Fruit fly (Drosophila melanogaster) whole organism, wandering third instar larva: ENCODE measurements around the gene CG5274.
A peak's percentile ranks its signal among the peaks of the same experiment; 100 is the strongest.

ENCODE experiments used
- Myc ChIP-seq: fragments of >200 bp; optimal IDR thresholded peaks from 2 replicates; lab custom pipeline; 2017
- OdsH ChIP-seq: fragments of 200-800 bp; sonication (Bioruptor generic); optimal IDR thresholded peaks from 2 replicates; lab custom pipeline; 2016; ENCODE audit warnings: missing biosample characterization, mild to moderate bottlenecking, missing genetic modification characterization
- Rel ChIP-seq, 2 experiments: fragments of 200-800 bp; sonication (Bioruptor generic) in 1 of 2; optimal IDR thresholded peaks; 2 replicates in 1 of 2; 3 replicates in 1 of 2; lab custom pipeline; 2016 to 2019; ENCODE audit warnings: mild to moderate bottlenecking in 2 of 2, missing biosample characterization in 2 of 2, missing genetic modification characterization in 2 of 2, moderate library complexity in 1 of 2
- dmrt93B ChIP-seq: fragments of 200-800 bp; sonication (Bioruptor generic); optimal IDR thresholded peaks from 2 replicates; lab custom pipeline; 2018; ENCODE audit warnings: missing biosample characterization, mild to moderate bottlenecking, missing genetic modification characterization
- h ChIP-seq: fragments of 200-800 bp; sonication (Bioruptor generic); optimal IDR thresholded peaks from 3 replicates; lab custom pipeline; 2016; ENCODE audit warnings: missing biosample characterization, mild to moderate bottlenecking, missing genetic modification characterization
- psq ChIP-seq: fragments of 200-800 bp; sonication (Bioruptor generic); optimal IDR thresholded peaks from 3 replicates; lab custom pipeline; 2017; ENCODE audit warnings: missing biosample characterization, mild to moderate bottlenecking, missing genetic modification characterization, moderate library complexity

dm6 chr3L:20452813-20453682 is 25.6 kb upstream of the CG5274 start, which contains the start of gene CG5199:
- TF ChIP-seq Myc (lab: Kevin White, UChicago) = peak; percentile 26
- TF ChIP-seq dmrt93B = peak; percentile 41
- peak; percentile 30 for TF ChIP-seq OdsH (GFP tag; lab: Kevin White, UChicago)
- peak; percentile 50 for TF ChIP-seq h (GFP tag; lab: Kevin White, UChicago)
- peak; percentile 64 for TF ChIP-seq psq (GFP tag; lab: Kevin White, UChicago)
- TF ChIP-seq Rel (GFP tag; optimal IDR thresholded peaks at IDR 0.05; lab: Kevin White, UChicago) = no peak
- no peak for TF ChIP-seq Rel (tag; optimal IDR thresholded peaks at IDR 0.05; lab: Kevin White, UChicago)
